Fruit fly (Drosophila melanogaster): Measurements from ENCODE around the gene CG13599.
A peak's percentile ranks its signal among the peaks of the same experiment; 100 is the strongest.

CG13599 gene

DNA sequence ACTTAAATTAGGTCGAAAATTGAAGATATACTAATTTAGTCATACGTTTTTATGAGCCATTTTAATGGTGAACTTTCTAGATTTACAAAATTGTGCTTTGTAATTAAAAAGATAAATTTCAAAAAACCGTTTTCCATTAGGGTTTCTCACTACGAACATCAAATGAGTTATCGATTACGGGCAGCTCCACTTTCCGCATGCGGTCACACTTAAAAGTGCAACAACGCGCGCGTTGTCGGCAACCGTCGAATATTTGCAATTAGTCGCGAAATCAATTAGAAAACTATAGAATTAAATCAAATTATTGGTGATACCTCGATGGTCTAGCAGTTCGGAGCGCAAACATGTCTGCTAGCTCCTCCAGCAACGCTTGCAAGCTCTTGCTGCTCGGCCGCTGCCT, 7.2 kb upstream of the CG13599 start, which contains the start of gene Ndc1 (continued):
- peak; percentile 23 for TF ChIP-seq CoRest (tag; optimal IDR thresholded peaks at IDR 0.05)
- no peak for TF ChIP-seq CG17328 (GFP tag; IDR thresholded peaks at IDR 0.05)
- TF ChIP-seq Atf-2 (GFP tag; optimal IDR thresholded peaks at IDR 0.05): no peak
- TF ChIP-seq CG6689 (GFP tag; IDR thresholded peaks at IDR 0.05): no peak
- TF ChIP-seq D19A (tag; optimal IDR thresholded peaks at IDR 0.05): no peak
- no peak for TF ChIP-seq CG6254 (GFP tag; optimal IDR thresholded peaks at IDR 0.05)
- TF ChIP-seq CG17186 (GFP tag; optimal IDR thresholded peaks at IDR 0.05): peak; percentile 88
- no peak for TF ChIP-seq dmrt11E (tag; optimal IDR thresholded peaks at IDR 0.05)
- no peak for TF ChIP-seq CG8281 (tag; optimal IDR thresholded peaks at IDR 0.05)
- TF ChIP-seq Tbp (GFP tag; optimal IDR thresholded peaks at IDR 0.05): no peak
- TF ChIP-seq dimm (GFP tag; IDR thresholded peaks at IDR 0.05): no peak
- no peak for TF ChIP-seq Dad (GFP tag; optimal IDR thresholded peaks at IDR 0.05)
- TF ChIP-seq CG33213 (GFP tag; optimal IDR thresholded peaks at IDR 0.05): no peak
- TF ChIP-seq CG10274 (GFP tag; optimal IDR thresholded peaks at IDR 0.05): no peak
- no peak for TF ChIP-seq ash1 (GFP tag; optimal IDR thresholded peaks at IDR 0.05)
- no peak for TF ChIP-seq vvl (GFP tag; IDR thresholded peaks at IDR 0.05)
- TF ChIP-seq Adf1 (GFP tag; IDR thresholded peaks at IDR 0.05): peak; percentile 29; the same call in 1 of the 2 replicates
- no peak for TF ChIP-seq CG15696 (tag; optimal IDR thresholded peaks at IDR 0.05)
- TF ChIP-seq Rfx (GFP tag; IDR thresholded peaks at IDR 0.05): no peak
- TF ChIP-seq unc-4 (GFP tag; IDR thresholded peaks at IDR 0.05; ENCODE audit: partially characterized antibody): peak; percentile 56; the same call in 1 of the 2 replicates
- no peak for TF ChIP-seq lilli (GFP tag; optimal IDR thresholded peaks at IDR 0.05)
- TF ChIP-seq CG12659 (GFP tag; optimal IDR thresholded peaks at IDR 0.05): no peak
- peak; percentile 43 for TF ChIP-seq trem (tag; optimal IDR thresholded peaks at IDR 0.05)
- 0 out of 2 replicates have a peak, but pooled peaks have one; percentile 2 for TF ChIP-seq CG42726 (GFP tag; IDR thresholded peaks at IDR 0.05; ENCODE audit: partially characterized antibody)
- TF ChIP-seq crol (GFP tag; IDR thresholded peaks at IDR 0.05): no peak
- no peak for TF ChIP-seq CG31224 (GFP tag; IDR thresholded peaks at IDR 0.05)
- TF ChIP-seq luna (GFP tag; optimal IDR thresholded peaks at IDR 0.05): no peak
- TF ChIP-seq cato (GFP tag; optimal IDR thresholded peaks at IDR 0.05; ENCODE audit: borderline replicate concordance): no peak
- TF ChIP-seq CG17802 (tag; optimal IDR thresholded peaks at IDR 0.05): no peak
- TF ChIP-seq phol (tag; optimal IDR thresholded peaks at IDR 0.05): no peak
- peak; percentile 57 for TF ChIP-seq CG2116 (GFP tag; optimal IDR thresholded peaks at IDR 0.05)
- TF ChIP-seq onecut (GFP tag; IDR thresholded peaks at IDR 0.05): no peak
- no peak for TF ChIP-seq tna (GFP tag; IDR thresholded peaks at IDR 0.05; ENCODE audit: partially characterized antibody)
- TF ChIP-seq CG13894 (tag; optimal IDR thresholded peaks at IDR 0.05): no peak
- TF ChIP-seq yki (optimal IDR thresholded peaks at IDR 0.05): no peak
- TF ChIP-seq rib (GFP tag; IDR thresholded peaks at IDR 0.05): no peak
- TF ChIP-seq TFAM (GFP tag; optimal IDR thresholded peaks at IDR 0.05): no peak
- no peak for TF ChIP-seq Spps (tag; optimal IDR thresholded peaks at IDR 0.05)
- no peak for TF ChIP-seq CG6272 (GFP tag; IDR thresholded peaks at IDR 0.05)
- TF ChIP-seq Mes4 (GFP tag; optimal IDR thresholded peaks at IDR 0.05): no peak
- no peak for TF ChIP-seq CG7963 (GFP tag; IDR thresholded peaks at IDR 0.05; ENCODE audit: partially characterized antibody)
- TF ChIP-seq az2 (GFP tag; optimal IDR thresholded peaks at IDR 0.05): no peak
- TF ChIP-seq Ets65A (GFP tag): no peak
- no peak for TF ChIP-seq ab (GFP tag; optimal IDR thresholded peaks at IDR 0.05)
- no peak for TF ChIP-seq Nf-YA (GFP tag; IDR thresholded peaks at IDR 0.05)
- no peak for TF ChIP-seq Hr51 (GFP tag; optimal IDR thresholded peaks at IDR 0.05)
- TF ChIP-seq nerfin-2 (GFP tag; IDR thresholded peaks at IDR 0.05; ENCODE audit: partially characterized antibody): no peak
- TF ChIP-seq zen2 (GFP tag; IDR thresholded peaks at IDR 0.05; ENCODE audit: partially characterized antibody): no peak
- TF ChIP-seq dan (GFP tag; IDR thresholded peaks at IDR 0.05): no peak
- TF ChIP-seq CG4328 (GFP tag; optimal IDR thresholded peaks at IDR 0.05): no peak
- TF ChIP-seq CG34422 (GFP tag; IDR thresholded peaks at IDR 0.05): 0 out of 3 replicates have a peak, but pooled peaks have one; percentile 11
- no peak for TF ChIP-seq bowl (GFP tag; IDR thresholded peaks at IDR 0.05)
